Fruit fly (Drosophila melanogaster): Measurements from ENCODE around the gene Sry-beta.

Sry-beta gene

DNA sequence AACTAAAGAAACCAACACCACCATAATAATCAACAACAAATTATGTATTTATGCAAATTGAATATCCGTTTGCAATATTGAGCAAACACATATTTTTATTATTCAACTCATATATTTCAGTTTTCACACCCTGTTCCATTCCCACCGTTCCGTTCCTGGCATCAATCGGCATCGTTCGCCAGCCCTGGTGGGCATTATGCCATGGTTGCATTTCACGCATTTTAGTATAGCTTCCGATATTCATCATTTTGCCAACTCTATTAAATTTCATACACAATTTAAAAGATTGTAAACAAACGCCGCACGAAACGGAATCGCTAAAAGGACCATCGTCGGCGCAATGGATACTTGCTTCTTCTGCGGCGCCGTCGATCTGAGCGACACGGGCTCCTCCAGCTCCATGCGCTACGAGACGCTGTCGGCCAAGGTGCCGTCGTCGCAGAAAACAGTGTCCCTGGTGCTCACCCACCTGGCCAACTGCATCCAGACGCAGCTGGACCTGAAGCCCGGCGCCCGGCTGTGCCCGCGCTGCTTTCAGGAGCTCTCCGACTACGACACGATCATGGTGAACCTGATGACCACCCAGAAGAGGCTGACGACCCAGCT is 3.7 kb downstream of the Sry-beta start, which contains the start of gene Sry-delta (continued):
- TF ChIP-seq CG2712 (tag; optimal IDR thresholded peaks at IDR 0.05): peak; percentile 83
- TF ChIP-seq Blimp-1 (GFP tag; optimal IDR thresholded peaks at IDR 0.05): no peak
- peak; percentile 95 for TF ChIP-seq zfh2 (GFP tag; optimal IDR thresholded peaks at IDR 0.05)
- peak; percentile 75 for TF ChIP-seq Fer3 (tag; optimal IDR thresholded peaks at IDR 0.05)
- peak; percentile 72 for TF ChIP-seq CG13424 (tag; optimal IDR thresholded peaks at IDR 0.05)
- TF ChIP-seq Scr (GFP tag; IDR thresholded peaks at IDR 0.05; ENCODE audit: partially characterized antibody): peak; percentile 76
- peak; percentile 78 for TF ChIP-seq CG15601 (tag; optimal IDR thresholded peaks at IDR 0.05)
- TF ChIP-seq disco-r (GFP tag; optimal IDR thresholded peaks at IDR 0.05): peak; percentile 57
- TF ChIP-seq Dbx (GFP tag; IDR thresholded peaks at IDR 0.05): peak; percentile 92
- TF ChIP-seq CG18619 (GFP tag; optimal IDR thresholded peaks at IDR 0.05): peak; percentile 62
- no peak for TF ChIP-seq fru (optimal IDR thresholded peaks at IDR 0.05)
- TF ChIP-seq Atf3 (GFP tag; optimal IDR thresholded peaks at IDR 0.05): peak; percentile 67
- TF ChIP-seq Asciz (GFP tag; optimal IDR thresholded peaks at IDR 0.05): no peak
- peak; percentile 68 for TF ChIP-seq lbe (GFP tag; optimal IDR thresholded peaks at IDR 0.05)
- peak; percentile 59; the same call in 2 of the 3 replicates for TF ChIP-seq dysf (GFP tag; IDR thresholded peaks at IDR 0.05)
- TF ChIP-seq CG3847 (GFP tag; IDR thresholded peaks at IDR 0.05): peak; percentile 69
- TF ChIP-seq sug (tag; optimal IDR thresholded peaks at IDR 0.05): peak; percentile 86
- TF ChIP-seq CG4617 (GFP tag; optimal IDR thresholded peaks at IDR 0.05; ENCODE audit: borderline replicate concordance): peak; percentile 98
- TF ChIP-seq Usf (GFP tag; optimal IDR thresholded peaks at IDR 0.05): no peak
- TF ChIP-seq GATAe (GFP tag; conservative IDR thresholded peaks at IDR 0.05): peak; percentile 22; the same call in 1 of the 2 replicates
- no peak for TF ChIP-seq Trl (optimal IDR thresholded peaks at IDR 0.05)
- peak; percentile 92 for TF ChIP-seq Trl (GFP tag; optimal IDR thresholded peaks at IDR 0.05)
- peak; percentile 36; the same call in 1 of the 3 replicates for TF ChIP-seq CG11695 (GFP tag; IDR thresholded peaks at IDR 0.05)
- TF ChIP-seq PHDP (tag; optimal IDR thresholded peaks at IDR 0.05): peak; percentile 72
- TF ChIP-seq CG30403 (GFP tag; optimal IDR thresholded peaks at IDR 0.05): peak; percentile 90
- peak; percentile 68 for TF ChIP-seq slou (GFP tag; optimal IDR thresholded peaks at IDR 0.05)
- peak; percentile 84 for TF ChIP-seq bab2 (GFP tag; optimal IDR thresholded peaks at IDR 0.05)
- peak; percentile 78 for TF ChIP-seq CG14441 (GFP tag; IDR thresholded peaks at IDR 0.05)
- peak; percentile 80 for TF ChIP-seq Max (GFP tag; optimal IDR thresholded peaks at IDR 0.05)
- TF ChIP-seq slbo (GFP tag; IDR thresholded peaks at IDR 0.05): peak; percentile 94
- TF ChIP-seq tll (GFP tag; optimal IDR thresholded peaks at IDR 0.05): no peak
- no peak; the same call in 1 of the 2 replicates for TF ChIP-seq seq (GFP tag; IDR thresholded peaks at IDR 0.05)
- TF ChIP-seq cg (GFP tag; optimal IDR thresholded peaks at IDR 0.05): no peak
- peak; percentile 73 for TF ChIP-seq CG17328 (GFP tag; IDR thresholded peaks at IDR 0.05)
- peak; percentile 81 for TF ChIP-seq CG12155 (GFP tag; optimal IDR thresholded peaks at IDR 0.05)
- TF ChIP-seq sr (GFP tag; IDR thresholded peaks at IDR 0.05): peak; percentile 59; the same call in 2 of the 3 replicates
- peak; percentile 67; the same call in 1 of the 2 replicates for TF ChIP-seq Taf1 (GFP tag; IDR thresholded peaks at IDR 0.05)
- TF ChIP-seq Ets65A (GFP tag): peak; percentile 99
- TF ChIP-seq CG17829 (tag; optimal IDR thresholded peaks at IDR 0.05): peak; percentile 84
- TF ChIP-seq CG1647 (GFP tag; optimal IDR thresholded peaks at IDR 0.05): peak; percentile 91
- peak; percentile 97 for TF ChIP-seq CG30020 (tag; optimal IDR thresholded peaks at IDR 0.05)
- TF ChIP-seq chn (GFP tag; optimal IDR thresholded peaks at IDR 0.05): peak; percentile 85
- peak; percentile 51 for TF ChIP-seq tap (tag; optimal IDR thresholded peaks at IDR 0.05)
- TF ChIP-seq CG17385 (GFP tag; optimal IDR thresholded peaks at IDR 0.05): no peak
- peak; percentile 47; the same call in 2 of the 3 replicates for TF ChIP-seq CG14050 (GFP tag; IDR thresholded peaks at IDR 0.05)
- peak; percentile 88 for TF ChIP-seq ind (GFP tag; optimal IDR thresholded peaks at IDR 0.05)
- TF ChIP-seq ara (GFP tag; IDR thresholded peaks at IDR 0.05): peak; percentile 76
- peak; percentile 68 for TF ChIP-seq CG16779 (GFP tag; IDR thresholded peaks at IDR 0.05)
- peak; percentile 85 for TF ChIP-seq CG9609 (GFP tag; optimal IDR thresholded peaks at IDR 0.05)
- peak; percentile 74 for TF ChIP-seq CG1602 (GFP tag; optimal IDR thresholded peaks at IDR 0.05)
- peak; percentile 81 for TF ChIP-seq amos (GFP tag; IDR thresholded peaks at IDR 0.05; ENCODE audit: partially characterized antibody)

All from whole organism, embryonic.